Fruit fly (Drosophila melanogaster): ENCODE results near the gene smp-30.

The smp-30 gene

DNA sequence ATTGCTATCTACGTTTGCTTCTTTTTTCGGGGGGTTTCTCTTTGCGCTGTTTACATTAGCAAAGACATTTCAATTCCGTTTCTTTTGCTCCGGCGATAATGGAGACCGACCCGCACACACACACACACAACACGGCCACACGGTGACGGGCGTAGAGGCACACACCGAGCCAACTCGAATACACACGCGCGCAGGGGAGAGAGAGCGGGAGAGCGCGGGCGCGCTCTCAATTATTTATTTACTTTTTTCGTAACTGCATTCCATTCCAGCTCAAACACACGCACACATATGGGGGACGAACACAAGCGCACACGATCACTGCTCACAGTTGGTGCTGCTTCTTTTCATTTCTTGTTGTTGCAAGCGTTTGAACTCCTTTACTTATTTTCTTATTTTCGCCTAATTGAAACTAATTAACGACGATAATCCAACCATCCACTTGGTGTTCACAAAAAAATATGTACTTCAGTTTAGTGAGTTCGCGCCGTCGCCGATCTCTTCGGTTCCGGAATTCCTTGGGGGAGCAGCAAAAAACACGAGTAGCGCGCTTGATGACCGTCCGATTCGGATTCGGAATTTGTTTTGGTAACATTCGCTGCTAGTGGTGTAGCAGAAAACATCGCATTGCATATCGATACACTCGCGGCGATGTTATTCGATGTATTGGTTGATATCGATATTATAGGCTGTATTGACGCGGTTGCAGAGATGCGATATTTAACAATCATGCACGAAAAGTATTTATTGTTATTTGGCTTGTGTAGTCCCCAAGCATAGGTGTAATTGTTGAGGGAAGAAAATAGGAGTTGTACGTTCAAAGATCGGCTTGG, 27.2 kb downstream of the smp-30 start, which contains the start of gene kibra (continued):
- TF ChIP-seq Drgx (GFP tag; IDR thresholded peaks at IDR 0.05) (no peak), kah (GFP tag; optimal IDR thresholded peaks at IDR 0.05) (peak; percentile 2), CG32532 (GFP tag; IDR thresholded peaks at IDR 0.05) (no peak), CG7271 (tag; optimal IDR thresholded peaks at IDR 0.05) (peak; percentile 15), PHDP (tag; optimal IDR thresholded peaks at IDR 0.05) (peak; percentile 33), CG30431 (GFP tag; optimal IDR thresholded peaks at IDR 0.05) (no peak), CG43689 (GFP tag; IDR thresholded peaks at IDR 0.05) (no peak), Hmx (GFP tag; optimal IDR thresholded peaks at IDR 0.05) (peak; percentile 48), chinmo (GFP tag; IDR thresholded peaks at IDR 0.05; ENCODE audit: partially characterized antibody) (no peak), br (optimal IDR thresholded peaks at IDR 0.05) (no peak), vfl (GFP tag; optimal IDR thresholded peaks at IDR 0.05) (peak; percentile 78), dpn (GFP tag; optimal IDR thresholded peaks at IDR 0.05) (peak; percentile 63 to 79), ttk (GFP tag; IDR thresholded peaks at IDR 0.05) (no peak), CG17361 (GFP tag; IDR thresholded peaks at IDR 0.05) (no peak), CG2202 (tag; optimal IDR thresholded peaks at IDR 0.05) (no peak), tll (GFP tag; optimal IDR thresholded peaks at IDR 0.05) (peak in 1 of 2 experiments; percentile 10), CG4424 (GFP tag; optimal IDR thresholded peaks at IDR 0.05) (peak; percentile 80), exex (tag; optimal IDR thresholded peaks at IDR 0.05) (peak; percentile 22), CG15696 (tag; optimal IDR thresholded peaks at IDR 0.05) (peak; percentile 76), hbn (GFP tag; IDR thresholded peaks at IDR 0.05; ENCODE audit: partially characterized antibody) (no peak), Neu2 (GFP tag; optimal IDR thresholded peaks at IDR 0.05; ENCODE audit: borderline replicate concordance) (no peak), Bteb2 (GFP tag; optimal IDR thresholded peaks at IDR 0.05) (peak; percentile 60), CG8359 (GFP tag; optimal IDR thresholded peaks at IDR 0.05; ENCODE audit: borderline replicate concordance) (no peak), Kr (GFP tag; optimal IDR thresholded peaks at IDR 0.05) (no peak), CG16815 (GFP tag; optimal IDR thresholded peaks at IDR 0.05) (no peak), CG12744 (GFP tag; optimal IDR thresholded peaks at IDR 0.05) (no peak), dimm (GFP tag; IDR thresholded peaks at IDR 0.05) (no peak), CG12219 (GFP tag; optimal IDR thresholded peaks at IDR 0.05) (no peak), CG12071 (GFP tag; optimal IDR thresholded peaks at IDR 0.05) (peak; percentile 17), pb (GFP tag; optimal IDR thresholded peaks at IDR 0.05) (peak; percentile 75), emc (GFP tag; optimal IDR thresholded peaks at IDR 0.05) (peak; percentile 67), CG11504 (tag; optimal IDR thresholded peaks at IDR 0.05) (peak; percentile 78), Sry-δ (GFP tag; optimal IDR thresholded peaks at IDR 0.05) (peak; percentile 99), cas (GFP tag; IDR thresholded peaks at IDR 0.05) (no peak), Usf (GFP tag; optimal IDR thresholded peaks at IDR 0.05) (no peak), CG31224 (GFP tag; IDR thresholded peaks at IDR 0.05) (no peak), Hsf (GFP tag; optimal IDR thresholded peaks at IDR 0.05) (peak; percentile 66), en (GFP tag; optimal IDR thresholded peaks at IDR 0.05) (no peak), fu2 (GFP tag; optimal IDR thresholded peaks at IDR 0.05) (peak; percentile 37), H15 (GFP tag; IDR thresholded peaks at IDR 0.05) (no peak), Fer3 (tag; optimal IDR thresholded peaks at IDR 0.05) (peak; percentile 75), Hmr (GFP tag; optimal IDR thresholded peaks at IDR 0.05) (peak; percentile 74), Rx (GFP tag; IDR thresholded peaks at IDR 0.05) (no peak), HLH54F (GFP tag; optimal IDR thresholded peaks at IDR 0.05) (peak; percentile 78), ac (GFP tag; optimal IDR thresholded peaks at IDR 0.05) (no peak), sens-2 (GFP tag; IDR thresholded peaks at IDR 0.05) (no peak), CG6654 (GFP tag; optimal IDR thresholded peaks at IDR 0.05) (peak; percentile 2), sug (tag; optimal IDR thresholded peaks at IDR 0.05) (peak; percentile 54), caup (GFP tag; optimal IDR thresholded peaks at IDR 0.05; ENCODE audit: severe bottlenecking) (peak; percentile 43)

Measured in whole organism, embryonic.